Fruit fly (Drosophila melanogaster) whole organism, wandering third instar larva: ENCODE measurements around the gene Ae2.

Source experiments
- CrebA ChIP-seq: fragments of 200-800 bp; sonication (Bioruptor generic); optimal IDR thresholded peaks from 2 replicates; lab custom pipeline; 2016; ENCODE audit warnings: missing biosample characterization, mild to moderate bottlenecking, missing genetic modification characterization, borderline replicate concordance
- Dfd ChIP-seq: fragments of >200 bp; optimal IDR thresholded peaks from 2 replicates; lab custom pipeline; 2017; ENCODE audit warnings: missing biosample characterization, missing genetic modification characterization
- Dif ChIP-seq: fragments of 200-275, 200-300 bp; sonication (Bioruptor generic); optimal IDR thresholded peaks from 2 replicates; lab custom pipeline; 2018; ENCODE audit warnings: missing biosample characterization, missing genetic modification characterization; ENCODE audit not compliant: partially characterized antibody
- ey ChIP-seq: fragments of 200-800 bp; sonication (Bioruptor generic); optimal IDR thresholded peaks from 2 replicates; lab custom pipeline; 2016; ENCODE audit warnings: missing biosample characterization, missing genetic modification characterization
- h ChIP-seq: fragments of 200-800 bp; sonication (Bioruptor generic); optimal IDR thresholded peaks from 3 replicates; lab custom pipeline; 2016; ENCODE audit warnings: missing biosample characterization, mild to moderate bottlenecking, missing genetic modification characterization
- sv ChIP-seq: fragments of 200-800 bp; sonication (Bioruptor generic); optimal IDR thresholded peaks from 3 replicates; lab custom pipeline; 2016; ENCODE audit warnings: missing biosample characterization, missing genetic modification characterization
- usp ChIP-seq: fragments of >200 bp; optimal IDR thresholded peaks from 2 replicates; lab custom pipeline; 2017; ENCODE audit warnings: missing biosample characterization, missing genetic modification characterization

- TF ChIP-seq sv (GFP tag; lab: Kevin White, UChicago) (no peak), h (no peak), Dif (GFP tag; lab: Kevin White, UChicago) (no peak), Dfd (peak; percentile 93), ey (no peak), CrebA (GFP tag; lab: Kevin White, UChicago) (no peak), usp (GFP tag; lab: Kevin White, UChicago) (no peak)
These were observed 68.8 kb downstream of the Ae2 start for dm6 chr3L:9832125-9832524.
